Worm (Caenorhabditis elegans) whole organism, L4 larva: ENCODE measurements around the gene F55E10.2.

Source experiments
- F10B5.3 ChIP-seq: sonication (generic microtip); optimal IDR thresholded peaks from 2 replicates; lab custom pipeline; 2016; ENCODE audit warnings: mild to moderate bottlenecking, missing genetic modification characterization, missing compliant biosample characterization
- F26F4.8 ChIP-seq: fragments of 200-800 bp; sonication (Bioruptor generic); conservative IDR thresholded peaks from 2 replicates; pipeline ENCODE4 v1.3.6; 2022; ENCODE audit warnings: missing genetic modification characterization, missing compliant biosample characterization
- F44E2.7 ChIP-seq: fragments of 200-800 bp; sonication (Bioruptor generic); IDR thresholded peaks from 2 replicates; pipeline ENCODE4 v2.1.2; 2022; ENCODE audit warnings: missing genetic modification characterization, missing compliant biosample characterization
- Y48G9A.11 ChIP-seq: fragments of 200-800 bp; sonication (Bioruptor generic); IDR thresholded peaks from 2 replicates; pipeline ENCODE4 v1.3.6; 2022; ENCODE audit warnings: missing genetic modification reagents, missing genetic modification characterization, missing compliant biosample characterization
- Y75B8A.6 ChIP-seq: fragments of 200-800 bp; sonication (Bioruptor generic); IDR thresholded peaks from 2 replicates; pipeline ENCODE4 v1.3.6; 2022; ENCODE audit warnings: missing genetic modification reagents, missing genetic modification characterization, missing compliant biosample characterization
- aha-1 ChIP-seq: fragments of 150-350 bp; peaks from one replicate; lab custom pipeline; 2014; ENCODE audit warnings: missing biosample characterization, missing genetic modification characterization
- arid-1 ChIP-seq: fragments of 200-800 bp; sonication (Bioruptor generic); conservative IDR thresholded peaks from 2 replicates; pipeline ENCODE4 v1.3.6; 2022; ENCODE audit warnings: missing genetic modification reagents, missing genetic modification characterization, missing compliant biosample characterization
- attf-4 ChIP-seq: sonication (generic microtip); optimal IDR thresholded peaks from 3 replicates; lab custom pipeline; 2017; ENCODE audit warnings: missing biosample characterization, missing genetic modification characterization
- dmd-9 ChIP-seq: fragments of 200-800 bp; sonication (Bioruptor generic); IDR thresholded peaks from 2 replicates; pipeline ENCODE4 v1.3.6; 2022; ENCODE audit warnings: missing genetic modification reagents, missing genetic modification characterization, missing compliant biosample characterization
- dpl-1 ChIP-seq: fragments of 150-350 bp; optimal IDR thresholded peaks from 2 replicates; lab custom pipeline; 2014; ENCODE audit warnings: missing biosample characterization, missing genetic modification reagents, missing genetic modification characterization
- duxl-1 ChIP-seq: sonication (generic microtip); optimal IDR thresholded peaks from 2 replicates; lab custom pipeline; 2016; ENCODE audit warnings: mild to moderate bottlenecking, missing genetic modification characterization, moderate library complexity, missing compliant biosample characterization; ENCODE audit not compliant: poor library complexity
- hif-1 ChIP-seq, 2 experiments: sonication (generic microtip); optimal IDR thresholded peaks; 2 replicates each; lab custom pipeline; 2016 to 2017; ENCODE audit warnings: missing compliant biosample characterization in 2 of 2, missing genetic modification characterization in 2 of 2, missing genetic modification reagents in 2 of 2, missing genotype in 2 of 2, mild to moderate bottlenecking in 1 of 2
- lin-1 ChIP-seq: fragments of 200-800 bp; sonication (Bioruptor generic); IDR thresholded peaks from 2 replicates; pipeline ENCODE4 v1.3.6; 2022; ENCODE audit warnings: missing genetic modification reagents, missing genetic modification characterization, missing compliant biosample characterization
- lin-13 ChIP-seq: fragments of 150-350 bp; optimal IDR thresholded peaks from 2 replicates; lab custom pipeline; 2014; ENCODE audit warnings: missing biosample characterization, missing genetic modification reagents, missing genetic modification characterization
- lin-39 ChIP-seq: fragments of 150-350 bp; optimal IDR thresholded peaks from 2 replicates; lab custom pipeline; 2014; ENCODE audit warnings: missing biosample characterization, missing genetic modification reagents, missing genetic modification characterization
- mep-1 ChIP-seq: fragments of 150-350 bp; sonication (generic microtip); optimal IDR thresholded peaks from 3 replicates; lab custom pipeline; 2014; ENCODE audit warnings: missing biosample characterization, missing genetic modification characterization
- mes-2 ChIP-seq: sonication (generic microtip); optimal IDR thresholded peaks from 2 replicates; lab custom pipeline; 2016; ENCODE audit warnings: missing genotype, mild to moderate bottlenecking, missing genetic modification characterization, missing compliant biosample characterization; ENCODE audit not compliant: poor library complexity, severe bottlenecking
- mxl-3 ChIP-seq: fragments of 200-800 bp; sonication (Bioruptor generic); optimal IDR thresholded peaks from 2 replicates; lab custom pipeline; 2018; ENCODE audit warnings: mild to moderate bottlenecking, missing genetic modification characterization, missing compliant biosample characterization
- nhr-10 ChIP-seq: fragments of 150-350 bp; optimal IDR thresholded peaks from 2 replicates; lab custom pipeline; 2014; ENCODE audit warnings: missing biosample characterization, missing genetic modification characterization
- nhr-111 ChIP-seq: fragments of 200-800 bp; sonication (Bioruptor generic); optimal IDR thresholded peaks from 2 replicates; lab custom pipeline; 2018; ENCODE audit warnings: mild to moderate bottlenecking, missing genetic modification characterization, missing compliant biosample characterization
- nhr-28 ChIP-seq: fragments of 150-350 bp; optimal IDR thresholded peaks from 2 replicates; lab custom pipeline; 2014; ENCODE audit warnings: missing biosample characterization, missing genetic modification characterization
- nhr-6 ChIP-seq: fragments of 150-350 bp; optimal IDR thresholded peaks from 2 replicates; lab custom pipeline; 2014; ENCODE audit warnings: missing biosample characterization, missing genetic modification characterization
- php-3 ChIP-seq: fragments of 200-800 bp; sonication (Bioruptor generic); IDR thresholded peaks from 2 replicates; pipeline ENCODE4 v1.3.6; 2022; ENCODE audit warnings: missing genetic modification reagents, missing genetic modification characterization, missing compliant biosample characterization
- spr-1 ChIP-seq: sonication (generic microtip); optimal IDR thresholded peaks from 2 replicates; lab custom pipeline; 2016; ENCODE audit warnings: mild to moderate bottlenecking, missing genetic modification characterization, missing compliant biosample characterization
- tra-1 ChIP-seq: fragments of 200-800 bp; sonication (Bioruptor generic); IDR thresholded peaks from 2 replicates; pipeline ENCODE4 v1.3.6; 2022; ENCODE audit warnings: missing genetic modification reagents, missing genetic modification characterization, missing compliant biosample characterization
- unc-39 ChIP-seq: sonication (generic microtip); optimal IDR thresholded peaks from 2 replicates; lab custom pipeline; 2017; ENCODE audit warnings: missing biosample characterization, missing genetic modification characterization
- unc-62 ChIP-seq, 3 experiments: fragments of 150-350 bp in 1 of 3; sonication (generic microtip); optimal IDR thresholded peaks in 2 of 3; peaks in 1 of 3; 1 replicate in 1 of 3; 2 replicates in 2 of 3; lab custom pipeline; 2014 to 2017; ENCODE audit warnings: missing biosample characterization in 3 of 3, missing genetic modification characterization in 3 of 3, missing genetic modification reagents in 3 of 3, missing genotype in 1 of 3
- zag-1 ChIP-seq: fragments of 150-350 bp; optimal IDR thresholded peaks from 2 replicates; lab custom pipeline; 2014; ENCODE audit warnings: missing biosample characterization, missing genetic modification characterization
- zip-2 ChIP-seq: fragments of 150-350 bp; optimal IDR thresholded peaks from 2 replicates; lab custom pipeline; 2014; ENCODE audit warnings: missing biosample characterization, missing genetic modification characterization
- ztf-11 ChIP-seq: fragments of 150-350 bp; optimal IDR thresholded peaks from 2 replicates; lab custom pipeline; 2014; ENCODE audit warnings: missing biosample characterization, missing genetic modification characterization

The F55E10.2 gene

DNA sequence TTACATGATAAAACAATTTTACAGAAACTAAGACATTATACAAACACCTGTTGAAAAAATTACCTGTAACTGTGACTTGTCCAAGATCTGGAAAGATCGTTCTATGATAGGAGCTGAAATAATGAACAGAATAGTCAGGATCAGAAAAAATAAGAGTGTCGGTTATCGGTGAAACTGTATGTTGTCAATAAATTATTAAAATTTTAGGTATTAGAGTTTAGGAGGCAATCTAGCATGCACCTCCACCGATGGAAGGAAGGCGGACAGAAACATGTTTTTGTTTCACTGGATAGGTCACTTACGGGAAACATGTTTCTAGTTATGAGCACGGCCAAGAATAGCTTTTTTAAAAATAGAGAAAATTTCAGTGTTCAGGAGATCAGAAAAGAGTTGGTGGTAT, 40.9 kb upstream of the F55E10.2 start, which contains the start of gene ced-13:
TSS of gene ced-13 (minus strand) at position 101 of the 400 bp plus-strand sequence.
- TF ChIP-seq nhr-10 (tag; lab: Kevin White, UChicago) (no peak), mxl-3 (no peak), F26F4.8 (no peak)

DNA sequence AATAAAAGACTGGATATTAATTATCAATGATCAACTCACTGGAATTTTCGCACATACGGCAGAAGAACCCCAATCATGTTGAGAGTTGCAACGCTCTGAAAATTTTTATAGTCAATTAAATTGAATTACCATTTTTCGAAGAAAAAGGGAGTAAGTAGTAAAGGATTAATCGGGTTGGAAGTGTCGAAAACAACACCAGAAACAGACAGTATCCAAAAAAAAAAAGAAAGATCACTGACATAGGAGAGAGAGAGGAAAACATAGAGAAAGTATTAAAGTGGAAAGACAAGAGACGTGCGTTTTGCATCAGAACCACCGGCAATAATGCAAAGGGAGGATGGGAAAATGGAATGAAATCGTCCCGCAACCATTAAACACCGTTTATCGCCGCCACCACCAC, 38.2 kb upstream of the F55E10.2 start, which contains the start of gene inx-5:
TSS of gene inx-5 (minus strand) at position 101 of the 400 bp plus-strand sequence.
- TF ChIP-seq lin-39 (tag; lab: Kevin White, UChicago), result no peak
- TF ChIP-seq dmd-9 (GFP tag; lab: Robert Waterston, UW), result no peak
- TF ChIP-seq mxl-3, result no peak
- TF ChIP-seq mes-2 (tag; lab: Kevin White, UChicago), result no peak

DNA sequence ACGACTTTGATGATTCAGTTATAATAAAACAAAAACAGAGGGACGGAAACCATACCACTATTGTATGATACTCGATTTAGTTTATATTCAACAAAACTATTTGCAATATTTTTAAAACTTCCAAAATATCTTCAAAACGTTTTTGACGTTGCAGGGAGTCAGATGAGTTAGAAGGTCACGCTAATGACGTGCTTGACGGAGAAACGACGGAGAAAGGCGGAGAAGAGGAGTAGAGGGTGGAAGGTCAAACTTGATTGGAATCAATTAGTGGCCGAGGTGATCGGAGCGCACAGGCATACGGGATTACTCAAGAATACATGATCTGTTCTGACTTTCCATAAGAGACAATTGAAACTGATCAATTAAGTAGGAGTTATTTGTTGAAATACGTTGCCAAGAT, 37.7 kb upstream of the F55E10.2 start:
- TF ChIP-seq lin-1 (GFP tag; lab: Robert Waterston, UW), result no peak
- TF ChIP-seq nhr-28, result peak; percentile 8

DNA sequence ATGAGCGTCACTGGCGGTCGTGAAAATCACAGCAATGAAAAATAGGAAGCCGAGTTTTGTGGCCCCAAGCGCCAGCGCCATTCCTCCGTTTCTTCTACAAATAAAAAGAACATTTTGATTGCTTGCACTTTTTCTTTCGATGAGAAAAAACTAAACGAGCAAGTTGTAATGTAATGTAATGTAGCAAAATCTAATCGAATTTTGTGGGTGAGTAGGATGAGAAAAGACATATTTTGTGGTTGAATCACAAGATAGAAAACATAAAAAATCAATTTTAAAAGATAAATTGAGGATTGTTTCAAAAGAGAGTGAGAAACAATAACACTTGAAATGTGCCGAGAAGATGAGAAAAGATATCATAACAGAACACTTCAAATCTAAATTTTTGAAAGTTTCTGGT, 32.9 kb upstream of the F55E10.2 start, which contains the start of gene R09F10.5:
TSS of gene R09F10.5 (minus strand) at position 101 of the 400 bp plus-strand sequence.
- TF ChIP-seq ztf-11 (no peak), mxl-3 (no peak), spr-1 (no peak), arid-1 (no peak), Y48G9A.11 (GFP tag; lab: Robert Waterston, UW) (no peak), Y75B8A.6 (GFP tag; lab: Robert Waterston, UW) (no peak), F44E2.7 (GFP tag; lab: Robert Waterston, UW) (no peak), attf-4 (tag; lab: Kevin White, UChicago) (no peak), nhr-6 (tag; lab: Kevin White, UChicago) (no peak), hif-1 (tag; optimal IDR thresholded peaks at IDR 0.05; lab: Kevin White, UChicago) (no peak)

DNA sequence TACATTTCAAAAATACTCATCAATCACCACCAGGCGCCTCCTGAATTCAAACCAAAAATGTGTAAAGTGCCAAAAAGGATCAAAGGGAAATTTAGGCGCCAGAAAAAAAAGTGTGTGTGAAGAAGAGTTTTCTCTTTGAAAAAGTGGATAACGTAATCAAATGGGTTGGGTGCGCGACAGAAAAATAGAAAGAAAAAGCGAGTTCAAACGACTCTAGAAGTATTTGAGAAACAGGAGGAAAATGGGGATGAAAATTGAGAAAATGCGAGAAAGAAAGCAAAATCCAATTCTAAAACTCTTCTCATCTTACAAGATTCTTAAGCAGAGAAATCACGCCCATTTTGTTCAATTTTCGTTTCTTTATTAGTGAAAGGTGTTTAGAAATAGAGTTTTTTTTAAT, 32.0 kb upstream of the F55E10.2 start:
- no peak for TF ChIP-seq mep-1 (tag; lab: Kevin White, UChicago)
- TF ChIP-seq zag-1 (tag; lab: Kevin White, UChicago), result no peak
- TF ChIP-seq aha-1 (tag; lab: Kevin White, UChicago), result peak; percentile 79

DNA sequence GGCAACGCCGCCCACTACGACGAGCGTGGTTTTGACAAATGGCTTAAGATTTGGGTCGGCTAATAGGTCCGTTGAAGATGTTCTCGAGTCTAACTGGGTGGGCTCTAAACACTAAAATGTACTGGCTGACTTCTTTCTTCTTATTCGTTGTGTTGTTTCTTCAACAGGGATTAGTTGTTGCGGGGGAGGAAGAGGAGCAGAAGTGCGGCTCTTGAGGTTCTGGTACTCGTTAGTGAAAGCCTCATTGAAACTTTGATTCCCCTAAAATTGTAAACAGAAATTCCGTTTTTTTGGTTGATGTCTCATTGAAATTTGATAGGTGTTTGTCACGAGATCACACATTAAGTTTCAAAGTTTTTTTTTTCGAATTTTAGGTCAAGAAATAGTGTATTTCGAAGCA, 29.7 kb upstream of the F55E10.2 start:
- peak; percentile 78 for TF ChIP-seq aha-1 (tag; lab: Kevin White, UChicago)
- no peak for TF ChIP-seq unc-39 (tag; lab: Kevin White, UChicago)
- TF ChIP-seq, all 104 proteins: peak for 1

DNA sequence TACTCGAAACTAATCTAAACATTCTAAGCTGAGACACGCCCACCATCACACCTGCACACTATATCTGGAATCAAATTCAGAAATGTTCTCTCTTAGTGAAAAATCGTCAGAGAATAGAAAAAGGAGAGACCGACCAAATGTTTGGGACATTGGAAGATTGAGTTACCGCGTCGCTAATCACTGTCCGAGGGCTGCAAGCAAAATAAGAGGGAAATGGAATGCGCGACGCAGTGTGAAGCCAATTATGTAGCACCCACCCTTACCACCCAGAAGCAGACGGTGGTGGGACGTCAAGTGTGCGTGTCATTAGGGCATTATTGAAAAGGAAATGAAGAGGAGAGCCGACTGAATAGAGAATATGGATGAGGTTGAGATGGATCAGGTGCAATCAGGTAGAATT, 28.9 kb upstream of the F55E10.2 start:
- TF ChIP-seq unc-62 (GFP tag; optimal IDR thresholded peaks at IDR 0.05 in 1 of 2; lab: Kevin White, UChicago), result no peak
- no peak for TF ChIP-seq unc-62 (tag; optimal IDR thresholded peaks at IDR 0.05; lab: Kevin White, UChicago)
- no peak for TF ChIP-seq php-3 (GFP tag; lab: Robert Waterston, UW)
- TF ChIP-seq duxl-1 (tag; lab: Kevin White, UChicago), result no peak
- TF ChIP-seq aha-1 (tag; lab: Kevin White, UChicago), result peak; percentile 26
- TF ChIP-seq, all 104 proteins: peak for 1

DNA sequence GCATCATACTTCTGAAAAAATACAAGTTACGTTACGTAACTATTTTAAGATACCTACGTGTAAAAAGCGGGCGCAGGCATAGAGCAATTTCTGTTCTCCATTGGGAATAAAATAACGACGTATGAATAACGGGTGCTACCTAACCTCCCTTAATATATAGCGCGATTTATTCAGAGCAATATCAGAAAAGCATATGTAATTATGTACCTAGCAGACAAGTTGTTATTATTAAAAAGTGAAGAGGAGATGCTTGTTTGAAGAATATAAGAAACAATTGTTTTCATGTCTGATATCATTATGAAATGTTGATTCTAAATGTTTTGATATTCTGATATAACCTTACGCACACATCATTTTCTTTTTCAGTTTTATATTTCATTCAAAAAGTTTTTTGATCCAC, 21.5 kb upstream of the F55E10.2 start, which contains the start of gene srh-11:
TSS of gene srh-11 (minus strand) at position 101 of the 400 bp plus-strand sequence.
- TF ChIP-seq nhr-111 (no peak), dpl-1 (GFP tag; lab: Kevin White, UChicago) (no peak), tra-1 (GFP tag; lab: Robert Waterston, UW) (no peak), zip-2 (tag; lab: Kevin White, UChicago) (no peak), lin-13 (GFP tag; lab: Kevin White, UChicago) (no peak), F10B5.3 (no peak)
